Worm (Caenorhabditis elegans): Measurements from ENCODE around the gene nhr-54.

DNA sequence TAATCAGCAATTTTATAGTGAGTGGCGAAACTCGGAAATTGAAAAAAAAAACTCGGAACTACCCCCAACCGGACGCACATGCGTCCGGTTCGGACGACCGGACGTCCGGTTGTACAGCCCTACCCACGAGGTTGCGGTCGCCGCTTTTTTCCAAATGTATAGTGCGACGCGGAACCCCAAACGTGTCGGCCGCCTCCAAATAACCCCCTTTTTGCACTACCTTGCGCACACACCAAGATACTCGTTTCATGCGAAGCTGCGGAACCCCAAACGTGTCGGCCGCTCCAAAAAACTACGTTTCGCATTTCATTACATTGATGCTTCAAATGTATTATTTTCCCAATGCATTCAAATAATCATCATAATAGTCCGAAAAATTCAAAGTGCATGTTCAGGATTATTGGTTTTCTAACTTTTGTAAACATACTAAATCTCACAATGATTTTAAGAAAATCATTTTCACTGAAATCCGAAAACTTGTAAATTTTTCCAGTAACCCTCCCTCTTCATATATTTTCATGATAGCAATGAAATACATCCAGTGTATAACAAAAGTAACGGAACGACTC is 33.6 kb downstream of the nhr-54 start, which contains the start of gene srw-35:
- TF ChIP-seq nhr-76 (tag; optimal IDR thresholded peaks at IDR 0.05) = no peak
- no peak for TF ChIP-seq egl-27 (tag; optimal IDR thresholded peaks at IDR 0.05)
- TF ChIP-seq unc-62 (GFP tag; optimal IDR thresholded peaks at IDR 0.05) = no peak
- TF ChIP-seq nhr-11 (tag; optimal IDR thresholded peaks at IDR 0.05) = no peak
- no peak for TF ChIP-seq nhr-19 (GFP tag; conservative IDR thresholded peaks at IDR 0.05)
- no peak for TF ChIP-seq fkh-10 (GFP tag; optimal IDR thresholded peaks at IDR 0.05)
- TF ChIP-seq C34B4.2 (tag; optimal IDR thresholded peaks at IDR 0.05) = no peak
